Worm (Caenorhabditis elegans) whole organism, early embryonic: ENCODE results near the gene mig-18.

Experiments used
- B0310.2 ChIP-seq: sonication (generic microtip); optimal IDR thresholded peaks from 2 replicates; lab custom pipeline; 2016; ENCODE audit warnings: mild to moderate bottlenecking, missing genetic modification characterization, missing compliant biosample characterization
- F13C5.2 ChIP-seq: sonication (generic microtip); optimal IDR thresholded peaks from 2 replicates; lab custom pipeline; 2017; ENCODE audit warnings: mild to moderate bottlenecking, missing genetic modification characterization, inconsistent platforms, missing compliant biosample characterization
- aly-1 ChIP-seq: sonication (generic microtip); optimal IDR thresholded peaks from 2 replicates; lab custom pipeline; 2016; ENCODE audit warnings: missing genetic modification characterization, missing compliant biosample characterization
- ama-1 ChIP-seq: fragments of 150-350 bp; optimal IDR thresholded peaks from 2 replicates; lab custom pipeline; 2014
- ceh-13 ChIP-seq: fragments of 200-800 bp; sonication (Bioruptor generic); optimal IDR thresholded peaks from 2 replicates; lab custom pipeline; 2018; ENCODE audit warnings: mild to moderate bottlenecking, missing genetic modification characterization, missing compliant biosample characterization
- ceh-36 ChIP-seq: sonication (generic microtip); optimal IDR thresholded peaks from 2 replicates; lab custom pipeline; 2016; ENCODE audit warnings: missing genetic modification characterization, inconsistent platforms, missing compliant biosample characterization
- ets-7 ChIP-seq: sonication (generic microtip); optimal IDR thresholded peaks from 2 replicates; lab custom pipeline; 2016; ENCODE audit warnings: missing genotype, missing genetic modification characterization, missing compliant biosample characterization
- flt-1 ChIP-seq: fragments of 200-800 bp; sonication (Bioruptor generic); IDR thresholded peaks from 2 replicates; pipeline ENCODE4 v1.3.6; 2022; ENCODE audit warnings: missing genetic modification characterization, missing compliant biosample characterization
- hmbx-1 ChIP-seq: sonication (generic microtip); optimal IDR thresholded peaks from 2 replicates; lab custom pipeline; 2016; ENCODE audit warnings: mild to moderate bottlenecking, missing genetic modification characterization, missing compliant biosample characterization
- hmg-4 ChIP-seq: fragments of 200-800 bp; sonication (Bioruptor generic); optimal IDR thresholded peaks from 2 replicates; lab custom pipeline; 2018; ENCODE audit warnings: mild to moderate bottlenecking, missing genetic modification characterization, missing compliant biosample characterization
- hnd-1 ChIP-seq: sonication (generic microtip); optimal IDR thresholded peaks from 2 replicates; lab custom pipeline; 2016; ENCODE audit warnings: missing genetic modification characterization, missing compliant biosample characterization
- pes-1 ChIP-seq: fragments of 200-800 bp; sonication (Bioruptor generic); IDR thresholded peaks from 2 replicates; pipeline ENCODE4 v1.3.6; 2022; ENCODE audit warnings: missing genetic modification reagents, missing genetic modification characterization, missing compliant biosample characterization
- scrt-1 ChIP-seq: fragments of 200-800 bp; sonication (Bioruptor generic); IDR thresholded peaks from 2 replicates; pipeline ENCODE4 v1.3.6; 2022; ENCODE audit warnings: missing genetic modification characterization, missing compliant biosample characterization
- sea-1 ChIP-seq: fragments of 200-800 bp; sonication (Bioruptor generic); conservative IDR thresholded peaks from 2 replicates; pipeline ENCODE4 v1.3.6; 2022; ENCODE audit warnings: missing genetic modification characterization, missing compliant biosample characterization
- tbx-11 ChIP-seq: fragments of 200-800 bp; sonication (Bioruptor generic); IDR thresholded peaks from 2 replicates; pipeline ENCODE4 v1.3.6; 2022; ENCODE audit warnings: missing genetic modification characterization, missing compliant biosample characterization
- tbx-37 ChIP-seq: fragments of 200-800 bp; sonication (Bioruptor generic); conservative IDR thresholded peaks from 2 replicates; pipeline ENCODE4 v1.3.6; 2022; ENCODE audit warnings: missing genetic modification reagents, missing genetic modification characterization, missing compliant biosample characterization
- tra-4 ChIP-seq: sonication (generic microtip); optimal IDR thresholded peaks from 2 replicates; lab custom pipeline; 2017; ENCODE audit warnings: missing genetic modification characterization, missing compliant biosample characterization

Gene mig-18

ce11 chrIII:13436843-13437242 is 33.8 kb downstream of the mig-18 start, which contains the start of gene F45G2.9:
F45G2.9 (minus strand) TSS chrIII:13436943.
- TF ChIP-seq ama-1 (lab: Kevin White, UChicago): no peak
- TF ChIP-seq hmg-4 (GFP tag; lab: Kevin White, UChicago): no peak
- no peak for TF ChIP-seq scrt-1 (GFP tag; lab: Robert Waterston, UW)
- TF ChIP-seq F13C5.2 (tag; lab: Kevin White, UChicago): no peak
- TF ChIP-seq aly-1 (tag; lab: Kevin White, UChicago): no peak
- TF ChIP-seq tbx-37 (GFP tag; lab: Robert Waterston, UW): no peak
- no peak for TF ChIP-seq sea-1 (GFP tag; lab: Robert Waterston, UW)
- no peak for TF ChIP-seq flt-1 (GFP tag; lab: Robert Waterston, UW)
- TF ChIP-seq ceh-13 (GFP tag; lab: Kevin White, UChicago): no peak
- TF ChIP-seq tbx-11 (GFP tag; lab: Robert Waterston, UW): no peak
- no peak for TF ChIP-seq hnd-1 (tag; lab: Kevin White, UChicago)
- TF ChIP-seq ceh-36 (tag; lab: Kevin White, UChicago): no peak
- TF ChIP-seq ets-7 (tag; lab: Kevin White, UChicago): no peak
- no peak for TF ChIP-seq pes-1 (GFP tag; lab: Robert Waterston, UW)
- no peak for TF ChIP-seq hmbx-1 (tag; lab: Kevin White, UChicago)
- TF ChIP-seq B0310.2: no peak

DNA sequence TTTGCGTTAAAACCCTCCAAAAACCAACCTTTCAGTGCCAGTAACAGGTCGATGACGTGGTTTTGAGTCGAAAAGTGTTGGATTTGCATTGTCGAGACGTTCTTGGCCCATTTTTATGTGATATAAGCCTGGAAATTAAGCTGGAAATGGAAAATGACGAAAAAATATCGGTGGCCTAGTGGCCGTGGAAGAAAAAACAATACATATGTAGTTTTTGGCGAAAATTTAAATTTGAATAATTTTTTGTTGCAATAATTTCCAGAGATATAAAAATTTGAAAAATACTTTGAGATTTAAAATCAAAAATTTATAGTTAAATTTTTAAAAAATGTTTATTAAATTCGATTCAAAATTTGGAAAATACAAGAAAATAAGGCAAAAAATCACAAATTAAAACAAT is 36.4 kb downstream of the mig-18 start, which contains the start of gene ciao-2B:
ciao-2B (minus strand) TSS at position 130 of the 400 bp plus-strand sequence.
- TF ChIP-seq B0310.2: no peak
- no peak for TF ChIP-seq aly-1 (tag; lab: Kevin White, UChicago)
- no peak for TF ChIP-seq scrt-1 (GFP tag; lab: Robert Waterston, UW)
- peak; percentile 35; the same call in 1 of the 2 replicates for TF ChIP-seq tbx-37 (GFP tag; lab: Robert Waterston, UW)

DNA sequence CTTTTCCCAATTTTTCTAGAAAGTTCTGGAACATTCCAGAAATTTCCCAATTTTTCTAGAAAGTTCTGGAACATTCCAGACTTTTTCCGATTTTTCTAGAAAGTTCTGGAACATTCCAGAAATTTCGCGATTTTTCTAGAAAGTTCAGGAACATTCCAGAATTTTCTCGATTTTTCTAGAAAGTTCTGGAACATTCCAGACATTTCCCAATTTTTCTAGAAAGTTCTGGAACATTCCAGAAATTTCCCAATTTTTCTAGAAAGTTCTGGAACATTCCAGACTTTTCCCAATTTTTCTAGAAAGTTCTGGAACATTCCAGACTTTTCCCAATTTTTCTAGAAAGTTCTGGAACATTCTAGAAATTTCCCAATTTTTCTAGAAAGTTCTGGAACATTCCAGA is 44.4 kb downstream of the mig-18 start:
- TF ChIP-seq tbx-11 (GFP tag; lab: Robert Waterston, UW) (peak; percentile 25; the same call in 1 of the 2 replicates), pes-1 (GFP tag; lab: Robert Waterston, UW) (peak; percentile 39; the same call in 1 of the 2 replicates)

- TF ChIP-seq tbx-37 (GFP tag; lab: Robert Waterston, UW): 0 out of 2 replicates have a peak, but pooled peaks have one; percentile 32
Measured at ce11 chrIII:13448235-13448634, 45.2 kb downstream of the mig-18 start.

DNA sequence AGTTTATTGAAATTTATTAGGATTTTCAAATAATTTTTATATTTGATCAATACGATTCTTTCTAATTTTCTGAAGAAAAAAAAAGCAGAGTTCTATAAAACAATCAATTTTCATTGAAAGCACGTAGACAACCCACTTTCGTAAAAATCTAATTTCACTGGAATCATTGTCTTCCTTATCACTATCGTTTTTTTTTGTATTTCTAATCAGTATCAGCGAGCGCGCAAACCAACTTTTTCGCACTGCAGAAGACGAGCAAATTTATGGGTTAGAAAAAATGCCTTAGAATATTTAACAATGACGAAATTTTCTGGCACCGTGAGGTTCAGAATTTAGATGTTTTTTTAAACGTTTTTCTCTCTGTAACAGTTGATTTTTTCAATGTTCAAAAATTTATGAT is 49.8 kb downstream of the mig-18 start:
- TF ChIP-seq flt-1 (GFP tag; lab: Robert Waterston, UW) (no peak), hmbx-1 (tag; lab: Kevin White, UChicago) (no peak), ama-1 (lab: Kevin White, UChicago) (no peak), sea-1 (GFP tag; lab: Robert Waterston, UW) (no peak), pes-1 (GFP tag; lab: Robert Waterston, UW) (no peak), aly-1 (tag; lab: Kevin White, UChicago) (no peak), ceh-36 (tag; lab: Kevin White, UChicago) (no peak), F13C5.2 (tag; lab: Kevin White, UChicago) (no peak), tra-4 (tag; lab: Kevin White, UChicago) (no peak), tbx-37 (GFP tag; lab: Robert Waterston, UW) (no peak), hnd-1 (tag; lab: Kevin White, UChicago) (no peak), ceh-13 (GFP tag; lab: Kevin White, UChicago) (no peak), scrt-1 (GFP tag; lab: Robert Waterston, UW) (no peak)
